Worm (Caenorhabditis elegans): Measurements from ENCODE around the gene cal-5.
A peak's percentile ranks its signal among the peaks of the same experiment; 100 is the strongest.

- TF ChIP-seq blmp-1 (tag; optimal IDR thresholded peaks at IDR 0.05; ENCODE audit: insufficient read depth) (no peak), ztf-11 (tag; optimal IDR thresholded peaks at IDR 0.05) (no peak), alr-1 (tag; optimal IDR thresholded peaks at IDR 0.05) (no peak), mdl-1 (tag; optimal IDR thresholded peaks at IDR 0.05) (no peak), fos-1 (tag; optimal IDR thresholded peaks at IDR 0.05) (peak; percentile 83), nhr-25 (tag; optimal IDR thresholded peaks at IDR 0.05) (no peak), ama-1 (optimal IDR thresholded peaks at IDR 0.05) (no peak), unc-62 (GFP tag; optimal IDR thresholded peaks at IDR 0.05) (no peak), elt-1 (tag; optimal IDR thresholded peaks at IDR 0.05) (no peak), nhr-10 (tag; optimal IDR thresholded peaks at IDR 0.05) (no peak), lin-39 (tag; optimal IDR thresholded peaks at IDR 0.05) (no peak), nhr-11 (tag; optimal IDR thresholded peaks at IDR 0.05) (no peak), nhr-23 (tag; optimal IDR thresholded peaks at IDR 0.05) (no peak), nhr-77 (tag; optimal IDR thresholded peaks at IDR 0.05) (no peak)
These were observed 31.4 kb upstream of the cal-5 start, which contains the start of gene C42D8.1 for ce11 chrX:5109130-5109529.
